Worm (Caenorhabditis elegans) whole organism, L1 larva: ENCODE measurements around the gene C18E9.9.

Experiments used
- C16A3.4 ChIP-seq: fragments of 150-350 bp; optimal IDR thresholded peaks from 2 replicates; lab custom pipeline; 2014; ENCODE audit warnings: missing biosample characterization, missing genetic modification characterization
- F16B12.6 ChIP-seq: fragments of 150-350 bp; optimal IDR thresholded peaks from 2 replicates; lab custom pipeline; 2014; ENCODE audit warnings: missing biosample characterization, missing genetic modification characterization
- blmp-1 ChIP-seq: fragments of 150-350 bp; optimal IDR thresholded peaks from 2 replicates; lab custom pipeline; 2014; ENCODE audit warnings: missing biosample characterization, missing genetic modification characterization
- ceh-63 ChIP-seq: fragments of 200-800 bp; sonication (Bioruptor generic); optimal IDR thresholded peaks from 2 replicates; lab custom pipeline; 2018; ENCODE audit warnings: mild to moderate bottlenecking, missing genetic modification characterization, missing compliant biosample characterization
- ceh-88 ChIP-seq: fragments of 200-800 bp; sonication (Bioruptor generic); IDR thresholded peaks from 2 replicates; pipeline ENCODE4 v1.3.6; 2022; ENCODE audit warnings: missing genetic modification characterization, missing compliant biosample characterization
- dsc-1 ChIP-seq: sonication (generic microtip); optimal IDR thresholded peaks from 2 replicates; lab custom pipeline; 2016; ENCODE audit warnings: mild to moderate bottlenecking, missing genetic modification characterization, missing compliant biosample characterization
- efl-1 ChIP-seq, 4 experiments: fragments of 150-350 bp; optimal IDR thresholded peaks in 3 of 4; peaks in 1 of 4; 1 replicate in 1 of 4; 2 replicates in 3 of 4; lab custom pipeline; 2014; ENCODE audit warnings: missing biosample characterization in 2 of 4, missing genetic modification characterization in 2 of 4, missing genetic modification reagents in 2 of 4
- egl-13 ChIP-seq: sonication (generic microtip); optimal IDR thresholded peaks from 2 replicates; lab custom pipeline; 2016; ENCODE audit warnings: missing genotype, missing genetic modification reagents, missing genetic modification characterization, missing compliant biosample characterization
- elt-2 ChIP-seq: sonication (generic microtip); optimal IDR thresholded peaks from 2 replicates; lab custom pipeline; 2016; ENCODE audit warnings: missing genetic modification characterization, mild to moderate bottlenecking, inconsistent platforms, missing compliant biosample characterization, missing genetic modification reagents
- elt-3 ChIP-seq, 6 experiments: fragments of 150-350 bp in 1 of 6; sonication (generic microtip); optimal IDR thresholded peaks; 2 replicates each; lab custom pipeline; 2017 to 2018; ENCODE audit warnings: missing biosample characterization in 6 of 6, missing genetic modification characterization in 6 of 6, inconsistent platforms in 1 of 6
- fkh-10 ChIP-seq: sonication (generic microtip); optimal IDR thresholded peaks from 2 replicates; lab custom pipeline; 2017; ENCODE audit warnings: missing biosample characterization, missing genetic modification reagents, missing genetic modification characterization
- fkh-4 ChIP-seq: sonication (generic microtip); optimal IDR thresholded peaks from 2 replicates; lab custom pipeline; 2016; ENCODE audit warnings: missing compliant biosample characterization, missing genetic modification characterization, borderline replicate concordance
- fkh-8 ChIP-seq: sonication (generic microtip); optimal IDR thresholded peaks from 2 replicates; lab custom pipeline; 2016; ENCODE audit warnings: mild to moderate bottlenecking, missing genetic modification characterization, missing compliant biosample characterization
- fos-1 ChIP-seq: fragments of 150-350 bp; optimal IDR thresholded peaks from 2 replicates; lab custom pipeline; 2014; ENCODE audit warnings: missing biosample characterization, missing genetic modification characterization
- grh-1 ChIP-seq: fragments of 200-800 bp; sonication (Bioruptor generic); IDR thresholded peaks from 2 replicates; pipeline ENCODE4 v1.3.6; 2022; ENCODE audit warnings: missing genetic modification reagents, missing genetic modification characterization, missing compliant biosample characterization
- irx-1 ChIP-seq: sonication (generic microtip); optimal IDR thresholded peaks from 2 replicates; lab custom pipeline; 2016; ENCODE audit warnings: missing genetic modification characterization, missing compliant biosample characterization
- isw-1 ChIP-seq: fragments of 200-800 bp; sonication (Bioruptor generic); IDR thresholded peaks from 2 replicates; pipeline ENCODE4 v1.3.6; 2022; ENCODE audit warnings: missing genetic modification characterization, missing compliant biosample characterization
- jun-1 ChIP-seq: fragments of 150-350 bp; optimal IDR thresholded peaks from 2 replicates; lab custom pipeline; 2014; ENCODE audit warnings: missing biosample characterization, missing genetic modification reagents, missing genetic modification characterization
- lin-14 ChIP-seq: fragments of 200-800 bp; sonication (Bioruptor generic); optimal IDR thresholded peaks from 2 replicates; lab custom pipeline; 2018; ENCODE audit warnings: mild to moderate bottlenecking, missing genetic modification characterization, moderate library complexity, missing compliant biosample characterization
- lin-15B ChIP-seq: fragments of 150-350 bp; sonication (generic microtip); optimal IDR thresholded peaks from 3 replicates; lab custom pipeline; 2014; ENCODE audit warnings: missing biosample characterization, missing genetic modification characterization
- lir-3 ChIP-seq: sonication (generic microtip); optimal IDR thresholded peaks from 2 replicates; lab custom pipeline; 2016; ENCODE audit warnings: mild to moderate bottlenecking, missing genetic modification characterization, moderate library complexity, missing compliant biosample characterization; ENCODE audit not compliant: poor library complexity
- nhr-12 ChIP-seq: sonication (generic microtip); optimal IDR thresholded peaks from 2 replicates; lab custom pipeline; 2017; ENCODE audit warnings: missing biosample characterization, missing genetic modification characterization
- nhr-20 ChIP-seq: sonication (generic microtip); optimal IDR thresholded peaks from 2 replicates; lab custom pipeline; 2016; ENCODE audit warnings: mild to moderate bottlenecking, missing genetic modification characterization, missing compliant biosample characterization
- nhr-28 ChIP-seq: fragments of 150-350 bp; optimal IDR thresholded peaks from 2 replicates; lab custom pipeline; 2014; ENCODE audit warnings: missing biosample characterization, missing genetic modification characterization
- nhr-47 ChIP-seq: sonication (generic microtip); optimal IDR thresholded peaks from 2 replicates; lab custom pipeline; 2016; ENCODE audit warnings: mild to moderate bottlenecking, missing genetic modification characterization, moderate library complexity, missing compliant biosample characterization
- nhr-71 ChIP-seq: sonication (generic microtip); optimal IDR thresholded peaks from 2 replicates; lab custom pipeline; 2016; ENCODE audit warnings: mild to moderate bottlenecking, missing genetic modification characterization, moderate library complexity, missing compliant biosample characterization
- nhr-76 ChIP-seq: sonication (generic microtip); optimal IDR thresholded peaks from 2 replicates; lab custom pipeline; 2017; ENCODE audit warnings: missing biosample characterization, missing genetic modification characterization
- nhr-84 ChIP-seq: sonication (generic microtip); optimal IDR thresholded peaks from 2 replicates; lab custom pipeline; 2017; ENCODE audit warnings: missing biosample characterization, missing genetic modification characterization
- nhr-85 ChIP-seq: sonication (generic microtip); peaks from one replicate; lab custom pipeline; 2016; ENCODE audit warnings: missing genetic modification characterization, inconsistent platforms, missing compliant biosample characterization
- pag-3 ChIP-seq: sonication (generic microtip); optimal IDR thresholded peaks from 2 replicates; lab custom pipeline; 2017; ENCODE audit warnings: missing genetic modification characterization, mild to moderate bottlenecking, missing compliant biosample characterization, antibody characterized with exemption, borderline replicate concordance; ENCODE audit not compliant: insufficient read depth
- rnt-1 ChIP-seq: sonication (generic microtip); optimal IDR thresholded peaks from 2 replicates; lab custom pipeline; 2016; ENCODE audit warnings: mild to moderate bottlenecking, missing genetic modification characterization, moderate library complexity, missing compliant biosample characterization
- skn-1 ChIP-seq: fragments of 150-350 bp; optimal IDR thresholded peaks from 2 replicates; lab custom pipeline; 2014; ENCODE audit warnings: missing biosample characterization, missing genetic modification characterization
- snu-23 ChIP-seq: sonication (generic microtip); optimal IDR thresholded peaks from 2 replicates; lab custom pipeline; 2016; ENCODE audit warnings: missing genetic modification characterization, missing compliant biosample characterization
- sptf-1 ChIP-seq: fragments of 150-350 bp; optimal IDR thresholded peaks from 2 replicates; lab custom pipeline; 2014; ENCODE audit warnings: missing biosample characterization, missing genetic modification characterization
- tlp-1 ChIP-seq: fragments of 150-350 bp; optimal IDR thresholded peaks from 2 replicates; lab custom pipeline; 2014; ENCODE audit warnings: missing biosample characterization, missing genetic modification characterization
- unc-98 ChIP-seq: fragments of 200-800 bp; sonication (Bioruptor generic); IDR thresholded peaks from 2 replicates; pipeline ENCODE4 v1.3.6; 2022; ENCODE audit warnings: missing genetic modification characterization, missing compliant biosample characterization
- xbp-1 ChIP-seq: sonication (generic microtip); optimal IDR thresholded peaks from 2 replicates; lab custom pipeline; 2016; ENCODE audit warnings: missing genetic modification characterization, missing compliant biosample characterization
- zip-4 ChIP-seq: fragments of 200-800 bp; sonication (Bioruptor generic); optimal IDR thresholded peaks from 2 replicates; lab custom pipeline; 2018; ENCODE audit warnings: mild to moderate bottlenecking, missing genetic modification characterization, moderate library complexity, missing compliant biosample characterization
- ztf-11 ChIP-seq, 2 experiments: sonication (generic microtip); optimal IDR thresholded peaks; 2 replicates each; lab custom pipeline; 2016 to 2017; ENCODE audit warnings: missing genetic modification characterization in 2 of 2, missing biosample characterization in 1 of 2, missing compliant biosample characterization in 1 of 2

Gene C18E9.9

DNA sequence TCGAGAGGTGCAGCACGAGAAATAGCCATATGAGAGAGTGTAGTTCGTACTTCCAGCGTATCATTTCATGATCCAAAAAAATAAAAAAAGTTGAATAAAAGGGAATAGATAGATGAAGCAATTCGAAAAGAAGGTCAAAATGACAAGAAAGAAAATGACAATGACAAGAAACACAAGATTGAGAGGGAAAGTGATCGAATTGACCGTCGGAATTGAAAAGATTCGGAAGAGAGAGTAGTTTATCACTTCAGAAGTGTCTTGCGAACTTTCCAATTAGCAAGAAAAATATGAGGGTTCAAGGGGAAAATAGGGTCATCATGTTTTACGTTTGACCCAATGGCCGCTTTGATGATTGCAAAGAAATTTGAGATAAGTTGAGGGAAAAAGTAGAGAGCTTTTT is 30.4 kb upstream of the C18E9.9 start, which contains the start of gene dep-1:
Gene dep-1 (minus strand): TSS at position 95 of the 400 bp plus-strand sequence.
- TF ChIP-seq blmp-1 (tag; lab: Kevin White, UChicago): peak; percentile 98
- no peak for TF ChIP-seq fkh-4 (tag; lab: Kevin White, UChicago)
- TF ChIP-seq elt-3 (tag; optimal IDR thresholded peaks at IDR 0.05; lab: Kevin White, UChicago): peak in 1 of 6 experiments; percentile 3

DNA sequence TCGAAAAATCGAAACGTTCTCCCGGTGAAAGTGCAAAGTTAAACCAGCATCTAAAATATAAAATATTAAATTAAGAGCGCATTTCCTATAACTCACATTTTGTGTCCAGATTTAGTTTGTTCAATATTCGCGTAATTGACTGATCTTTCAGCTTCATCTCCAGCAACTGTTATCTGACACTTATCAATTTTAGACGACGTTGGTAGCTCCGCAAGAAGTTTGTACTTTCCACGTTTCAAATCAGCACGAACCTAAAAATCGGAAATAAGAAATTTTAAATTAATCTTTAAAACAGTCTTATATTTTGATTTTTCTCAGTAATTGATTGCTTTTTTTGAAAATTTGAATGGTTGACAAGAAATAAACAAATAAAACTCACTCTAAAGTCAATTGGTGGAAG is 28.3 kb upstream of the C18E9.9 start:
- TF ChIP-seq pag-3 (tag; lab: Kevin White, UChicago) (no peak), fos-1 (tag; lab: Kevin White, UChicago) (no peak), snu-23 (GFP tag; lab: Kevin White, UChicago) (no peak), isw-1 (GFP tag; lab: Robert Waterston, UW) (no peak), lir-3 (no peak), unc-98 (GFP tag; lab: Robert Waterston, UW) (no peak), nhr-76 (no peak), F16B12.6 (tag; lab: Kevin White, UChicago) (no peak)

DNA sequence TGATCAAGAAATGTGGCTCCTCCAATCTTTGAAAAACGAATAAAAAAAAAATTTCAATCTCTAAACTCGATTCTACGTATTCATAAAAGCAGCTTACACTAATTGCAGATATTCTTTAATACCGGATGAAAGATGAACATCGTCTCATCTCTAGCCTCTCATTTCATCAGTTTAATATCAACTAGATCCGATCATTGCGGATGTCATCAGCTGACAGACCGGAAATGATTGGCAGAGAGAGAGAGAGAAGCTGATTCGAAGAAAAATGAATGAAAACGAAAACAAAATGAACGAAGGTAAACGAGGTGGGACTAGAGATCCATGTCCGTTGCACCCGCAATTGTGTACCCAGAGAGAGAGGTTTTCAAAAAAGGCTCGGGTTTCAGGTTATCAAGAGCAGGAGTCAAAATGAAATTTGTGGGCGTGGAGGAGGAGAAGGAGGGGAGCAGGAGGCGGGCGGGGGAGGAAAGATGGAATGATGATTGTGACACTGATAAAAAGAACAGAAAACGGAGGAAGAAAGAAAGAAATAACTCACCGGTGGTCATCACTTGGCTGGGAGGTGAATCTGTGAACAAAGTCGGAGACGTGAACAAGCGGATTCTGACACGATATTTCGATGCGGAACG is 25.6 kb upstream of the C18E9.9 start:
- TF ChIP-seq lin-14 (GFP tag; lab: Kevin White, UChicago) (peak; percentile 70), nhr-84 (no peak), nhr-20 (tag; lab: Kevin White, UChicago) (no peak), nhr-28 (no peak), fkh-8 (peak; percentile 60), fkh-10 (GFP tag; lab: Kevin White, UChicago) (no peak), dsc-1 (tag; lab: Kevin White, UChicago) (peak; percentile 92), blmp-1 (tag; lab: Kevin White, UChicago) (peak; percentile 53), nhr-76 (no peak), nhr-71 (tag; lab: Kevin White, UChicago) (peak; percentile 21), tlp-1 (tag; lab: Kevin White, UChicago) (no peak), skn-1 (no peak), ceh-63 (GFP tag; lab: Kevin White, UChicago) (no peak), rnt-1 (tag; lab: Kevin White, UChicago) (peak; percentile 7), xbp-1 (no peak), egl-13 (peak; percentile 38), grh-1 (GFP tag; lab: Robert Waterston, UW) (no peak), nhr-85 (tag; lab: Kevin White, UChicago) (no peak), efl-1 (optimal IDR thresholded peaks at IDR 0.05; lab: Kevin White, UChicago) (no peak), efl-1 (GFP tag; optimal IDR thresholded peaks at IDR 0.05 in 1 of 2; lab: Kevin White, UChicago) (peak in 1 of 2 experiments; percentile 37), unc-98 (GFP tag; lab: Robert Waterston, UW) (no peak), ceh-88 (GFP tag; lab: Robert Waterston, UW) (no peak)

DNA sequence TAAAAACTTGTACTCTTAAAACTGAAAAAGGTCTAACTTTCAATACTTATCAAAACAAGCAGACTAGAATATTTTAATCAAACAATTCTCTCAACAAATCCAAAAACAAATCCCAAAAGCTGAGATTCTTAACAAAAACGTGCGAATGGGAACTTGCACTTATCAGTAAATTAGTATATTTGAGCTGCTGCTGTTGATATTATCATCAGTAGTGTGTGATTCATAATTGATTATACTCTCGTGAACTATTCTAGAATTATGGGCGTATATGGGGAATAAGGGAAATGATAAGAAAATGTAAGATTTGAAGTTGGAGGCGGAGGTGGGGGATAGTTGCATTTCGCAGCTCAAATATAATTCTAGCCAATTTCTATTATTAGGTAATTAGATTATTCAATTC is 24.8 kb upstream of the C18E9.9 start:
- TF ChIP-seq fkh-8 (no peak), nhr-20 (tag; lab: Kevin White, UChicago) (no peak), irx-1 (tag; lab: Kevin White, UChicago) (no peak), sptf-1 (tag; lab: Kevin White, UChicago) (no peak), nhr-12 (no peak), nhr-71 (tag; lab: Kevin White, UChicago) (no peak), xbp-1 (no peak), ztf-11 (tag; optimal IDR thresholded peaks at IDR 0.05; lab: Kevin White, UChicago) (no peak), rnt-1 (tag; lab: Kevin White, UChicago) (no peak), C16A3.4 (no peak), lin-15B (tag; lab: Kevin White, UChicago) (no peak), elt-2 (peak; percentile 37), jun-1 (tag; lab: Kevin White, UChicago) (no peak), dsc-1 (tag; lab: Kevin White, UChicago) (peak; percentile 61), nhr-47 (tag; lab: Kevin White, UChicago) (no peak), zip-4 (no peak)
